Fruit fly (Drosophila melanogaster) whole organism, adult: ENCODE measurements around the gene muc.
A peak's percentile ranks its signal among the peaks of the same experiment; 100 is the strongest.

Experiments
- CG11617 ChIP-seq: fragments of 200-800 bp; sonication (Bioruptor generic); optimal IDR thresholded peaks from 2 replicates; lab custom pipeline; 2017; ENCODE audit warnings: mild to moderate bottlenecking, missing biosample characterization, missing genetic modification reagents, missing genetic modification characterization
- CG12768 ChIP-seq: fragments of 200-800 bp; sonication (Bioruptor generic); optimal IDR thresholded peaks from 2 replicates; lab custom pipeline; 2017; ENCODE audit warnings: missing biosample characterization, missing genetic modification characterization, mild to moderate bottlenecking, moderate library complexity, missing genetic modification reagents
- CG7045 ChIP-seq: fragments of 200-800 bp; sonication (Bioruptor generic); optimal IDR thresholded peaks from 2 replicates; lab custom pipeline; 2017; ENCODE audit warnings: missing biosample characterization, mild to moderate bottlenecking, missing genetic modification characterization
- Crg-1 ChIP-seq: fragments of 200-800 bp; sonication (Bioruptor generic); optimal IDR thresholded peaks from 2 replicates; lab custom pipeline; 2016; ENCODE audit warnings: missing biosample characterization, missing genetic modification characterization
- Hr96 ChIP-seq: fragments of 200-800 bp; sonication (Bioruptor generic); optimal IDR thresholded peaks from 2 replicates; lab custom pipeline; 2016; ENCODE audit warnings: missing biosample characterization, missing genetic modification characterization
- Mnt ChIP-seq: fragments of 200-800 bp; sonication (Bioruptor generic); optimal IDR thresholded peaks from 2 replicates; lab custom pipeline; 2016; ENCODE audit warnings: missing biosample characterization, mild to moderate bottlenecking, missing genetic modification characterization
- cic ChIP-seq: fragments of 200-800 bp; sonication (Bioruptor generic); optimal IDR thresholded peaks from 2 replicates; lab custom pipeline; 2017; ENCODE audit warnings: missing biosample characterization, mild to moderate bottlenecking, missing genetic modification characterization, moderate library complexity
- kay ChIP-seq: fragments of 200-800 bp; sonication (Bioruptor generic); peaks from one replicate; lab custom pipeline; 2016; ENCODE audit warnings: missing biosample characterization, missing genetic modification characterization, borderline replicate concordance
- ovo ChIP-seq: fragments of 200-800 bp; sonication (Bioruptor generic); optimal IDR thresholded peaks from 2 replicates; lab custom pipeline; 2016; ENCODE audit warnings: missing biosample characterization, missing genetic modification characterization
- pad ChIP-seq: fragments of 200-800 bp; sonication (Bioruptor generic); optimal IDR thresholded peaks from 3 replicates; lab custom pipeline; 2017; ENCODE audit warnings: missing biosample characterization, missing genetic modification characterization, mild to moderate bottlenecking, moderate library complexity, missing genetic modification reagents
- tj ChIP-seq: fragments of 200-800 bp; sonication (Bioruptor generic); optimal IDR thresholded peaks from 3 replicates; lab custom pipeline; 2017; ENCODE audit warnings: missing biosample characterization, mild to moderate bottlenecking, missing genetic modification characterization, moderate library complexity
- toe ChIP-seq: fragments of 200-800 bp; sonication (Bioruptor generic); optimal IDR thresholded peaks from 2 replicates; lab custom pipeline; 2016; ENCODE audit warnings: missing biosample characterization, missing genetic modification characterization

- TF ChIP-seq CG11617 (GFP tag; lab: Kevin White, UChicago) (no peak), kay (GFP tag; lab: Kevin White, UChicago) (peak; percentile 69), pad (no peak), Hr96 (GFP tag; lab: Kevin White, UChicago) (no peak), Crg-1 (no peak), tj (GFP tag; lab: Kevin White, UChicago) (no peak), Mnt (GFP tag; lab: Kevin White, UChicago) (no peak), toe (GFP tag; lab: Kevin White, UChicago) (no peak), ovo (GFP tag; lab: Kevin White, UChicago) (no peak), CG7045 (GFP tag; lab: Kevin White, UChicago) (no peak), cic (GFP tag; lab: Kevin White, UChicago) (peak; percentile 25), CG12768 (GFP tag; lab: Kevin White, UChicago) (peak; percentile 5)
Measured at dm6 chr2L:7440458-7441018, 13.9 kb downstream of the muc start.
